Fruit fly (Drosophila melanogaster) whole organism, embryonic: ENCODE results near the gene Oatp30B.

Source experiments
- Asciz ChIP-seq: fragments of 200-800 bp; sonication (Bioruptor generic); optimal IDR thresholded peaks from 2 replicates; lab custom pipeline; 2017; ENCODE audit warnings: missing biosample characterization, mild to moderate bottlenecking, missing genetic modification characterization, missing genetic modification reagents
- Blimp-1 ChIP-seq: fragments of 200-800 bp; sonication (Bioruptor generic); optimal IDR thresholded peaks from 3 replicates; lab custom pipeline; 2018; ENCODE audit warnings: missing biosample characterization, missing genetic modification characterization, mild to moderate bottlenecking, moderate library complexity, missing genetic modification reagents
- CG10209 ChIP-seq: fragments of 200-800 bp; sonication (Bioruptor generic); optimal IDR thresholded peaks from 3 replicates; lab custom pipeline; 2017; ENCODE audit warnings: missing biosample characterization, mild to moderate bottlenecking, missing genetic modification characterization, missing genetic modification reagents
- CG12391 ChIP-seq: fragments of 200-800 bp; sonication (Bioruptor generic); optimal IDR thresholded peaks from 3 replicates; lab custom pipeline; 2018; ENCODE audit warnings: missing biosample characterization, mild to moderate bottlenecking, missing genetic modification characterization, moderate library complexity
- CG14710 ChIP-seq: fragments of 200-800 bp; sonication (Bioruptor generic); optimal IDR thresholded peaks from 3 replicates; lab custom pipeline; 2019; ENCODE audit warnings: missing biosample characterization, mild to moderate bottlenecking, missing genetic modification characterization, moderate library complexity
- CG15696 ChIP-seq: fragments of 200-800 bp; sonication (Bioruptor generic); optimal IDR thresholded peaks from 2 replicates; lab custom pipeline; 2019; ENCODE audit warnings: missing biosample characterization, mild to moderate bottlenecking, missing genetic modification characterization, moderate library complexity
- CG16815 ChIP-seq: fragments of 200-800 bp; sonication (Bioruptor generic); optimal IDR thresholded peaks from 3 replicates; lab custom pipeline; 2017; ENCODE audit warnings: missing biosample characterization, mild to moderate bottlenecking, missing genetic modification characterization
- CG17361 ChIP-seq: fragments of 200-800 bp; sonication (Bioruptor generic); IDR thresholded peaks from 3 replicates; pipeline ENCODE4 v1.3.6; 2022; ENCODE audit warnings: missing biosample characterization, missing genetic modification characterization
- CG17829 ChIP-seq: fragments of 200-800 bp; optimal IDR thresholded peaks from 2 replicates; lab custom pipeline; 2019; ENCODE audit warnings: missing biosample characterization, mild to moderate bottlenecking, missing genetic modification characterization, moderate library complexity
- CG32772 ChIP-seq: fragments of 200-800 bp; sonication (Bioruptor generic); IDR thresholded peaks from 2 replicates; pipeline ENCODE4 v1.3.6; 2022; ENCODE audit warnings: missing biosample characterization, missing genetic modification characterization
- CG4424 ChIP-seq: fragments of 200-800 bp; sonication (Bioruptor generic); optimal IDR thresholded peaks from 3 replicates; lab custom pipeline; 2016; ENCODE audit warnings: missing biosample characterization, missing genetic modification characterization
- CG6254 ChIP-seq: fragments of 200-800 bp; sonication (Bioruptor generic); optimal IDR thresholded peaks from 3 replicates; lab custom pipeline; 2017; ENCODE audit warnings: mild to moderate bottlenecking, missing biosample characterization, missing genetic modification reagents, missing genetic modification characterization
- CG6654 ChIP-seq: fragments of 200-800 bp; sonication (Bioruptor generic); optimal IDR thresholded peaks from 2 replicates; lab custom pipeline; 2017; ENCODE audit warnings: missing biosample characterization, mild to moderate bottlenecking, missing genetic modification characterization
- CG7556 ChIP-seq: fragments of 200-800 bp; sonication (Bioruptor generic); optimal IDR thresholded peaks from 2 replicates; lab custom pipeline; 2017; ENCODE audit warnings: missing biosample characterization, mild to moderate bottlenecking, missing genetic modification characterization
- CG7839 ChIP-seq: fragments of 200-800 bp; sonication (Bioruptor generic); optimal IDR thresholded peaks from 3 replicates; lab custom pipeline; 2018; ENCODE audit warnings: missing biosample characterization, mild to moderate bottlenecking, missing genetic modification characterization, moderate library complexity
- CG8290 ChIP-seq, 3 experiments: fragments of 200-800 bp; sonication (Bioruptor generic); optimal IDR thresholded peaks; 2 replicates each; lab custom pipeline; 2016 to 2019; ENCODE audit warnings: missing biosample characterization in 3 of 3, missing genetic modification characterization in 3 of 3, mild to moderate bottlenecking in 2 of 3, moderate library complexity in 1 of 3
- CG8359 ChIP-seq: fragments of 200-800 bp; sonication (Bioruptor generic); optimal IDR thresholded peaks from 2 replicates; lab custom pipeline; 2017; ENCODE audit warnings: missing biosample characterization, mild to moderate bottlenecking, missing genetic modification characterization, borderline replicate concordance
- CoRest ChIP-seq: fragments of 200-800 bp; sonication (Bioruptor generic); optimal IDR thresholded peaks from 3 replicates; lab custom pipeline; 2018; ENCODE audit warnings: missing biosample characterization, mild to moderate bottlenecking, missing genetic modification characterization, moderate library complexity
- D ChIP-seq, 2 experiments: fragments of 200-800 bp in 1 of 2; fragments of >200 bp in 1 of 2; sonication (Bioruptor generic) in 1 of 2; optimal IDR thresholded peaks; 2 replicates in 1 of 2; 3 replicates in 1 of 2; lab custom pipeline; 2017; ENCODE audit warnings: mild to moderate bottlenecking in 1 of 2, missing biosample characterization in 1 of 2, missing genetic modification characterization in 1 of 2, missing genetic modification reagents in 1 of 2
- E2f1 ChIP-seq: fragments of 200-800 bp; sonication (Bioruptor generic); IDR thresholded peaks from 2 replicates; pipeline ENCODE4 v1.3.6; 2022; ENCODE audit warnings: missing biosample characterization, missing genetic modification characterization
- HLHmδ ChIP-seq: fragments of 200-800 bp; sonication (Bioruptor generic); optimal IDR thresholded peaks from 2 replicates; lab custom pipeline; 2018; ENCODE audit warnings: missing biosample characterization, mild to moderate bottlenecking, missing genetic modification characterization, moderate library complexity
- Mes4 ChIP-seq: fragments of 200-800 bp; sonication (Bioruptor generic); optimal IDR thresholded peaks from 2 replicates; lab custom pipeline; 2016; ENCODE audit warnings: missing biosample characterization, missing genetic modification characterization
- Nf-YB ChIP-seq: fragments of 200-800 bp; sonication (Bioruptor generic); optimal IDR thresholded peaks from 3 replicates; lab custom pipeline; 2019; ENCODE audit warnings: missing biosample characterization, mild to moderate bottlenecking, missing genetic modification characterization, moderate library complexity
- Ssrp ChIP-seq: fragments of 200-800 bp; sonication (Bioruptor generic); optimal IDR thresholded peaks from 2 replicates; lab custom pipeline; 2018; ENCODE audit warnings: missing biosample characterization, mild to moderate bottlenecking, missing genetic modification characterization, moderate library complexity
- Xrp1 ChIP-seq: fragments of 200-800 bp; sonication (Bioruptor generic); IDR thresholded peaks from 2 replicates; pipeline ENCODE4 v1.3.6; 2022; ENCODE audit warnings: missing biosample characterization, missing genetic modification characterization
- bsh ChIP-seq, 2 experiments: fragments of 200-800 bp; sonication (Bioruptor generic); optimal IDR thresholded peaks; 2 replicates each; lab custom pipeline; 2017 to 2018; ENCODE audit warnings: mild to moderate bottlenecking in 2 of 2, missing biosample characterization in 2 of 2, missing genetic modification characterization in 2 of 2, moderate library complexity in 1 of 2
- cas ChIP-seq: fragments of 200-800 bp; sonication (Bioruptor generic); IDR thresholded peaks from 2 replicates; pipeline ENCODE4 v1.3.6; 2022; ENCODE audit warnings: missing biosample characterization, missing genetic modification characterization
- cato ChIP-seq: fragments of 200-800 bp; sonication (Bioruptor generic); optimal IDR thresholded peaks from 2 replicates; lab custom pipeline; 2016; ENCODE audit warnings: missing biosample characterization, missing genetic modification characterization, borderline replicate concordance
- chif ChIP-seq, 2 experiments: fragments of 200-800 bp; sonication (Bioruptor generic); optimal IDR thresholded peaks; 3 replicates each; lab custom pipeline; 2016; ENCODE audit warnings: missing biosample characterization in 2 of 2, missing genetic modification characterization in 2 of 2
- ci ChIP-seq: fragments of 200-800 bp; sonication (Bioruptor generic); IDR thresholded peaks from 3 replicates; pipeline ENCODE4 v1.3.6; 2022; ENCODE audit warnings: missing biosample characterization, missing genetic modification characterization
- dmrt99B ChIP-seq: fragments of 200-800 bp; sonication (Bioruptor generic); optimal IDR thresholded peaks from 2 replicates; lab custom pipeline; 2018; ENCODE audit warnings: missing biosample characterization, mild to moderate bottlenecking, missing genetic modification characterization, moderate library complexity
- esg ChIP-seq: fragments of 200-800 bp; sonication (Bioruptor generic); conservative IDR thresholded peaks from 2 replicates; pipeline ENCODE4 v1.3.6; 2022; ENCODE audit warnings: missing biosample characterization, missing genetic modification characterization
- gem ChIP-seq: fragments of 200-800 bp; sonication (Bioruptor generic); optimal IDR thresholded peaks from 2 replicates; lab custom pipeline; 2019; ENCODE audit warnings: missing biosample characterization, mild to moderate bottlenecking, missing genetic modification characterization, moderate library complexity
- jigr1 ChIP-seq: fragments of 200-800 bp; sonication (Bioruptor generic); IDR thresholded peaks from 3 replicates; pipeline ENCODE4 v1.3.6; 2022; ENCODE audit warnings: missing biosample characterization, missing genetic modification characterization
- lola ChIP-seq, 3 experiments: fragments of >200 bp in 2 of 3; fragments of 200-800 bp in 1 of 3; sonication (Bioruptor generic) in 1 of 3; optimal IDR thresholded peaks; 2 replicates each; lab custom pipeline; 2017 to 2019; ENCODE audit warnings: missing biosample characterization in 3 of 3, missing genetic modification characterization in 3 of 3, mild to moderate bottlenecking in 1 of 3, moderate library complexity in 1 of 3
- nmo ChIP-seq: fragments of 200-800 bp; sonication (Bioruptor generic); optimal IDR thresholded peaks from 2 replicates; lab custom pipeline; 2018; ENCODE audit warnings: missing biosample characterization, mild to moderate bottlenecking, missing genetic modification characterization, moderate library complexity
- odd ChIP-seq: fragments of 200-800 bp; sonication (Bioruptor generic); optimal IDR thresholded peaks from 2 replicates; lab custom pipeline; 2017; ENCODE audit warnings: missing biosample characterization, mild to moderate bottlenecking, missing genetic modification characterization
- phol ChIP-seq: fragments of 200-800 bp; sonication (Bioruptor generic); optimal IDR thresholded peaks from 3 replicates; lab custom pipeline; 2018; ENCODE audit warnings: missing biosample characterization, mild to moderate bottlenecking, missing genetic modification characterization, moderate library complexity
- prd ChIP-seq, 3 experiments: fragments of >200 bp in 2 of 3; fragments of 200-800 bp in 1 of 3; sonication (Bioruptor generic) in 1 of 3; optimal IDR thresholded peaks in 2 of 3; IDR thresholded peaks in 1 of 3; 2 replicates in 2 of 3; 3 replicates in 1 of 3; pipeline versions ENCODE4 v1.3.6 to Lab custom; 2017 to 2022; ENCODE audit warnings: missing biosample characterization in 1 of 3, missing genetic modification characterization in 1 of 3
- sob ChIP-seq: fragments of 200-800 bp; sonication (Bioruptor generic); IDR thresholded peaks from 2 replicates; pipeline ENCODE4 v1.3.6; 2022; ENCODE audit warnings: missing biosample characterization, missing genetic modification characterization
- stc ChIP-seq: fragments of 200-800 bp; sonication (Bioruptor generic); IDR thresholded peaks from 2 replicates; pipeline ENCODE4 v1.3.6; 2022; ENCODE audit warnings: missing biosample characterization, missing genetic modification characterization
- tap ChIP-seq: fragments of 200-800 bp; optimal IDR thresholded peaks from 3 replicates; lab custom pipeline; 2019; ENCODE audit warnings: missing biosample characterization, mild to moderate bottlenecking, missing genetic modification characterization, moderate library complexity
- trem ChIP-seq: fragments of 200-800 bp; optimal IDR thresholded peaks from 3 replicates; lab custom pipeline; 2019; ENCODE audit warnings: missing biosample characterization, mild to moderate bottlenecking, missing genetic modification characterization, moderate library complexity
- tup ChIP-seq: fragments of 200-800 bp; sonication (Bioruptor generic); optimal IDR thresholded peaks from 2 replicates; lab custom pipeline; 2016; ENCODE audit warnings: missing biosample characterization, mild to moderate bottlenecking, missing genetic modification characterization, moderate library complexity
- unpg ChIP-seq: fragments of 200-800 bp; sonication (Bioruptor generic); optimal IDR thresholded peaks from 3 replicates; lab custom pipeline; 2018; ENCODE audit warnings: missing biosample characterization, mild to moderate bottlenecking, missing genetic modification characterization, moderate library complexity
- vvl ChIP-seq: fragments of 200-800 bp; sonication (Bioruptor generic); IDR thresholded peaks from 2 replicates; pipeline ENCODE4 v1.3.6; 2022; ENCODE audit warnings: missing biosample characterization, missing genetic modification characterization
- zf30C ChIP-seq: fragments of 200-800 bp; sonication (Bioruptor generic); optimal IDR thresholded peaks from 3 replicates; lab custom pipeline; 2018; ENCODE audit warnings: missing biosample characterization, mild to moderate bottlenecking, missing genetic modification characterization

Oatp30B gene

dm6 chr2L:9585942-9586341 lies 64.9 kb downstream of the Oatp30B start (continued):
- no peak for TF ChIP-seq tap
- TF ChIP-seq chif (GFP tag; optimal IDR thresholded peaks at IDR 0.05; lab: Kevin White, UChicago), result peak in 1 of 2 experiments; percentile 13
- no peak for TF ChIP-seq jigr1 (GFP tag; lab: Robert Waterston, UW)
- no peak for TF ChIP-seq cas (GFP tag; lab: Robert Waterston, UW)
- peak; percentile 71 for TF ChIP-seq CG14710 (tag; lab: Kevin White, UChicago)
- peak; percentile 78 for TF ChIP-seq CG17829 (tag; lab: Kevin White, UChicago)
- peak; percentile 61 for TF ChIP-seq Blimp-1 (GFP tag; lab: Kevin White, UChicago)
- TF ChIP-seq Asciz, result peak; percentile 31
- peak; percentile 12 for TF ChIP-seq CG16815
- TF ChIP-seq bsh (GFP tag; optimal IDR thresholded peaks at IDR 0.05; lab: Kevin White, UChicago), result peak in 1 of 2 experiments; percentile 53
- TF ChIP-seq CG15696 (tag; lab: Kevin White, UChicago), result peak; percentile 64
- no peak for TF ChIP-seq CG6654
- peak; percentile 36 for TF ChIP-seq trem
- TF ChIP-seq gem (tag; lab: Kevin White, UChicago), result no peak
- TF ChIP-seq nmo (GFP tag; lab: Kevin White, UChicago), result peak; percentile 57
- peak; percentile 36 for TF ChIP-seq CG6254
- no peak for TF ChIP-seq sob (GFP tag; lab: Robert Waterston, UW)
- TF ChIP-seq CoRest (tag; lab: Kevin White, UChicago), result peak; percentile 8
- no peak for TF ChIP-seq prd (optimal IDR thresholded peaks at IDR 0.05; lab: Kevin White, UChicago)
- peak; percentile 60; the same call in 1 of the 3 replicates for TF ChIP-seq prd (GFP tag; IDR thresholded peaks at IDR 0.05; lab: Robert Waterston, UW)
- no peak for TF ChIP-seq HLHmδ (GFP tag; lab: Kevin White, UChicago)
- TF ChIP-seq CG17361, result 0 out of 3 replicates have a peak, but pooled peaks have one; percentile 48
- peak; percentile 74 for TF ChIP-seq vvl (GFP tag; lab: Robert Waterston, UW)
- TF ChIP-seq CG8290 (GFP tag; optimal IDR thresholded peaks at IDR 0.05; lab: Kevin White, UChicago), result peak; percentile 1
- no peak for TF ChIP-seq CG8290 (tag; optimal IDR thresholded peaks at IDR 0.05; lab: Kevin White, UChicago)
- peak in 1 of 3 experiments; percentile 75 for TF ChIP-seq lola (GFP tag; optimal IDR thresholded peaks at IDR 0.05; lab: Kevin White, UChicago)
- TF ChIP-seq phol (tag; lab: Kevin White, UChicago), result peak; percentile 55
- 0 out of 3 replicates have a peak, but pooled peaks have one; percentile 22 for TF ChIP-seq ci (GFP tag; lab: Robert Waterston, UW)
- TF ChIP-seq CG10209 (GFP tag; lab: Kevin White, UChicago), result peak; percentile 15
- TF ChIP-seq D (optimal IDR thresholded peaks at IDR 0.05; lab: Kevin White, UChicago), result no peak
- peak; percentile 21 for TF ChIP-seq D (GFP tag; optimal IDR thresholded peaks at IDR 0.05; lab: Kevin White, UChicago)
- peak; percentile 35 for TF ChIP-seq Nf-YB (GFP tag; lab: Kevin White, UChicago)
- TF ChIP-seq CG12391 (tag; lab: Kevin White, UChicago), result peak; percentile 46
- TF ChIP-seq Xrp1 (GFP tag; lab: Robert Waterston, UW), result peak; percentile 73
- peak; percentile 39 for TF ChIP-seq CG7839
- TF ChIP-seq unpg, result peak; percentile 12
- peak; percentile 15 for TF ChIP-seq CG7556 (GFP tag; lab: Kevin White, UChicago)
- no peak for TF ChIP-seq odd
- 0 out of 2 replicates have a peak, but pooled peaks have one; percentile 13 for TF ChIP-seq stc (GFP tag; lab: Robert Waterston, UW)
- peak; percentile 32; the same call in 1 of the 2 replicates for TF ChIP-seq CG32772 (GFP tag; lab: Robert Waterston, UW)
- TF ChIP-seq zf30C, result peak; percentile 35
- TF ChIP-seq cato (GFP tag; lab: Kevin White, UChicago), result no peak
- TF ChIP-seq CG4424 (GFP tag; lab: Kevin White, UChicago), result peak; percentile 30
- TF ChIP-seq Ssrp, result peak; percentile 22
- TF ChIP-seq tup (GFP tag; lab: Kevin White, UChicago), result no peak
- TF ChIP-seq E2f1, result peak; percentile 15; the same call in 1 of the 2 replicates
- no peak for TF ChIP-seq CG8359 (GFP tag; lab: Kevin White, UChicago)
- TF ChIP-seq esg (GFP tag; lab: Robert Waterston, UW), result no peak
- TF ChIP-seq Mes4 (GFP tag; lab: Kevin White, UChicago), result no peak
- peak; percentile 32 for TF ChIP-seq dmrt99B (tag; lab: Kevin White, UChicago)
